Fruit fly (Drosophila melanogaster) whole organism, embryonic: Measurements from ENCODE around the gene flfl.

Experiments used
- Adf1 ChIP-seq: fragments of 200-800 bp; sonication (Bioruptor generic); IDR thresholded peaks from 2 replicates; pipeline ENCODE4 v1.3.6; 2022; ENCODE audit warnings: missing biosample characterization, missing genetic modification characterization
- Bgb ChIP-seq: fragments of 200-800 bp; sonication (Bioruptor generic); IDR thresholded peaks from 2 replicates; pipeline ENCODE4 v1.3.6; 2022; ENCODE audit warnings: missing biosample characterization, missing genetic modification characterization; ENCODE audit not compliant: partially characterized antibody
- Blimp-1 ChIP-seq: fragments of 200-800 bp; sonication (Bioruptor generic); optimal IDR thresholded peaks from 3 replicates; lab custom pipeline; 2018; ENCODE audit warnings: missing biosample characterization, missing genetic modification characterization, mild to moderate bottlenecking, moderate library complexity, missing genetic modification reagents
- CG10274 ChIP-seq: fragments of 200-800 bp; sonication (Bioruptor generic); optimal IDR thresholded peaks from 3 replicates; lab custom pipeline; 2017; ENCODE audit warnings: missing biosample characterization, mild to moderate bottlenecking, missing genetic modification characterization
- CG10565 ChIP-seq: fragments of 200-800 bp; sonication (Bioruptor generic); optimal IDR thresholded peaks from 3 replicates; lab custom pipeline; 2016; ENCODE audit warnings: missing biosample characterization, mild to moderate bottlenecking, missing genetic modification characterization
- CG11398 ChIP-seq: fragments of 200-800 bp; sonication (Bioruptor generic); optimal IDR thresholded peaks from 2 replicates; lab custom pipeline; 2016; ENCODE audit warnings: missing biosample characterization, missing genetic modification characterization
- CG12659 ChIP-seq: fragments of 200-800 bp; sonication (Bioruptor generic); optimal IDR thresholded peaks from 3 replicates; lab custom pipeline; 2017; ENCODE audit warnings: mild to moderate bottlenecking, missing biosample characterization, missing genetic modification reagents, missing genetic modification characterization
- CG12769 ChIP-seq: fragments of 200-800 bp; sonication (Bioruptor generic); optimal IDR thresholded peaks from 2 replicates; lab custom pipeline; 2019; ENCODE audit warnings: missing biosample characterization, mild to moderate bottlenecking, missing genetic modification characterization, moderate library complexity
- CG14860 ChIP-seq: fragments of 200-800 bp; sonication (Bioruptor generic); IDR thresholded peaks from 3 replicates; pipeline ENCODE4 v1.3.6; 2022; ENCODE audit warnings: missing biosample characterization, missing genetic modification characterization; ENCODE audit not compliant: partially characterized antibody
- CG1529 ChIP-seq: fragments of 200-800 bp; sonication (Bioruptor generic); optimal IDR thresholded peaks from 3 replicates; lab custom pipeline; 2018; ENCODE audit warnings: missing biosample characterization, missing genetic modification characterization
- CG17359 ChIP-seq: fragments of 200-800 bp; sonication (Bioruptor generic); optimal IDR thresholded peaks from 3 replicates; lab custom pipeline; 2018; ENCODE audit warnings: missing biosample characterization, mild to moderate bottlenecking, missing genetic modification characterization, moderate library complexity
- CG17568 ChIP-seq: fragments of 200-800 bp; sonication (Bioruptor generic); optimal IDR thresholded peaks from 2 replicates; lab custom pipeline; 2018; ENCODE audit warnings: missing biosample characterization, mild to moderate bottlenecking, missing genetic modification characterization, moderate library complexity
- CG17802 ChIP-seq: fragments of 200-800 bp; sonication (Bioruptor generic); optimal IDR thresholded peaks from 2 replicates; lab custom pipeline; 2018; ENCODE audit warnings: missing biosample characterization, mild to moderate bottlenecking, missing genetic modification characterization, moderate library complexity
- CG18619 ChIP-seq: fragments of 200-800 bp; sonication (Bioruptor generic); optimal IDR thresholded peaks from 3 replicates; lab custom pipeline; 2017; ENCODE audit warnings: missing biosample characterization, mild to moderate bottlenecking, missing genetic modification characterization
- CG3065 ChIP-seq: fragments of 200-800 bp; sonication (Bioruptor generic); optimal IDR thresholded peaks from 2 replicates; lab custom pipeline; 2016; ENCODE audit warnings: missing biosample characterization, missing genetic modification characterization
- CG4424 ChIP-seq: fragments of 200-800 bp; sonication (Bioruptor generic); optimal IDR thresholded peaks from 3 replicates; lab custom pipeline; 2016; ENCODE audit warnings: missing biosample characterization, missing genetic modification characterization
- CG6683 ChIP-seq: fragments of 200-800 bp; sonication (Bioruptor generic); optimal IDR thresholded peaks from 2 replicates; lab custom pipeline; 2017; ENCODE audit warnings: missing biosample characterization, mild to moderate bottlenecking, missing genetic modification characterization, missing genetic modification reagents
- CG7372 ChIP-seq: fragments of 200-800 bp; sonication (Bioruptor generic); IDR thresholded peaks from 2 replicates; pipeline ENCODE4 v1.3.6; 2022; ENCODE audit warnings: missing biosample characterization, missing genetic modification characterization
- CG8089 ChIP-seq: fragments of 200-800 bp; sonication (Bioruptor generic); optimal IDR thresholded peaks from 3 replicates; lab custom pipeline; 2016; ENCODE audit warnings: missing biosample characterization, missing genetic modification characterization
- Doc3 ChIP-seq: fragments of 200-800 bp; sonication (Bioruptor generic); IDR thresholded peaks from 3 replicates; pipeline ENCODE4 v1.3.6; 2022; ENCODE audit warnings: missing biosample characterization, missing genetic modification characterization; ENCODE audit not compliant: partially characterized antibody
- Eip74EF ChIP-seq, 2 experiments: fragments of 200-800 bp in 1 of 2; fragments of >200 bp in 1 of 2; sonication (Bioruptor generic) in 1 of 2; optimal IDR thresholded peaks; 2 replicates each; lab custom pipeline; 2017 to 2019; ENCODE audit warnings: missing biosample characterization in 2 of 2, missing genetic modification characterization in 2 of 2, mild to moderate bottlenecking in 1 of 2, moderate library complexity in 1 of 2
- GATAe ChIP-seq: fragments of 200-800 bp; sonication (Bioruptor generic); conservative IDR thresholded peaks from 2 replicates; pipeline ENCODE4 v1.3.6; 2022; ENCODE audit warnings: missing biosample characterization, missing genetic modification characterization
- HLH4C ChIP-seq: fragments of 200-800 bp; sonication (Bioruptor generic); IDR thresholded peaks from 3 replicates; pipeline ENCODE4 v1.3.6; 2022; ENCODE audit warnings: missing biosample characterization, missing genetic modification characterization; ENCODE audit not compliant: partially characterized antibody
- Hr78 ChIP-seq, 2 experiments: fragments of 200-800 bp in 1 of 2; fragments of >200 bp in 1 of 2; sonication (Bioruptor generic) in 1 of 2; optimal IDR thresholded peaks; 2 replicates each; lab custom pipeline; 2017 to 2019; ENCODE audit warnings: missing biosample characterization in 2 of 2, missing genetic modification characterization in 2 of 2, mild to moderate bottlenecking in 1 of 2, moderate library complexity in 1 of 2
- Med ChIP-seq: fragments of 200-800 bp; sonication (Bioruptor generic); peaks from one replicate; lab custom pipeline; 2016; ENCODE audit warnings: missing biosample characterization, missing genetic modification characterization, mild to moderate bottlenecking, inconsistent platforms, moderate library complexity
- Pdp1 ChIP-seq, 2 experiments: fragments of 200-800 bp; sonication (Bioruptor generic); optimal IDR thresholded peaks; 3 replicates each; lab custom pipeline; 2016; ENCODE audit warnings: missing biosample characterization in 2 of 2, missing genetic modification characterization in 2 of 2, mild to moderate bottlenecking in 1 of 2, moderate library complexity in 1 of 2
- Side ChIP-seq: fragments of 200-800 bp; sonication (Bioruptor generic); optimal IDR thresholded peaks from 2 replicates; lab custom pipeline; 2016; ENCODE audit warnings: missing biosample characterization, missing genetic modification characterization
- Stat92E ChIP-seq, 3 experiments: fragments of >200 bp in 2 of 3; fragments of 200-800 bp in 1 of 3; sonication (Bioruptor generic) in 1 of 3; optimal IDR thresholded peaks; 2 replicates each; lab custom pipeline; 2017 to 2019; ENCODE audit warnings: missing biosample characterization in 3 of 3, missing genetic modification characterization in 3 of 3, mild to moderate bottlenecking in 1 of 3, moderate library complexity in 1 of 3
- TFAM ChIP-seq: fragments of 200-800 bp; sonication (Bioruptor generic); optimal IDR thresholded peaks from 2 replicates; lab custom pipeline; 2017; ENCODE audit warnings: missing biosample characterization, missing genetic modification characterization, inconsistent platforms
- Vsx1 ChIP-seq: fragments of 200-800 bp; sonication (Bioruptor generic); optimal IDR thresholded peaks from 2 replicates; lab custom pipeline; 2017; ENCODE audit warnings: missing biosample characterization, mild to moderate bottlenecking, missing genetic modification characterization, missing genetic modification reagents
- Xrp1 ChIP-seq: fragments of 200-800 bp; sonication (Bioruptor generic); IDR thresholded peaks from 2 replicates; pipeline ENCODE4 v1.3.6; 2022; ENCODE audit warnings: missing biosample characterization, missing genetic modification characterization
- abd-A ChIP-seq: fragments of 200-800 bp; sonication (Bioruptor generic); optimal IDR thresholded peaks from 3 replicates; lab custom pipeline; 2019; ENCODE audit warnings: missing biosample characterization, mild to moderate bottlenecking, missing genetic modification characterization, moderate library complexity
- ac ChIP-seq: fragments of 200-800 bp; sonication (Bioruptor generic); optimal IDR thresholded peaks from 3 replicates; lab custom pipeline; 2017; ENCODE audit warnings: missing biosample characterization, mild to moderate bottlenecking, missing genetic modification characterization
- eve ChIP-seq, 2 experiments: fragments of >200 bp; optimal IDR thresholded peaks; 2 replicates each; lab custom pipeline; 2017; ENCODE audit warnings: missing biosample characterization in 2 of 2, missing genetic modification characterization in 2 of 2
- grn ChIP-seq: fragments of 200-800 bp; sonication (Bioruptor generic); optimal IDR thresholded peaks from 3 replicates; lab custom pipeline; 2017; ENCODE audit warnings: missing biosample characterization, missing genetic modification characterization
- her ChIP-seq: fragments of 200-800 bp; sonication (Bioruptor generic); optimal IDR thresholded peaks from 2 replicates; lab custom pipeline; 2016; ENCODE audit warnings: missing biosample characterization, missing genetic modification characterization
- kni ChIP-seq: fragments of 200-800 bp; sonication (Bioruptor generic); optimal IDR thresholded peaks from 3 replicates; lab custom pipeline; 2017; ENCODE audit warnings: mild to moderate bottlenecking, missing biosample characterization, missing genetic modification reagents, missing genetic modification characterization
- oc ChIP-seq: fragments of 200-800 bp; sonication (Bioruptor generic); optimal IDR thresholded peaks from 2 replicates; lab custom pipeline; 2018; ENCODE audit warnings: missing biosample characterization, mild to moderate bottlenecking, missing genetic modification characterization, moderate library complexity
- pros ChIP-seq: fragments of 200-800 bp; sonication (Bioruptor generic); optimal IDR thresholded peaks from 3 replicates; lab custom pipeline; 2019; ENCODE audit warnings: missing biosample characterization, mild to moderate bottlenecking, missing genetic modification characterization, moderate library complexity
- sd ChIP-seq: fragments of 200-800 bp; sonication (Bioruptor generic); optimal IDR thresholded peaks from 3 replicates; lab custom pipeline; 2018; ENCODE audit warnings: missing biosample characterization, mild to moderate bottlenecking, missing genetic modification characterization, moderate library complexity
- shn ChIP-seq: fragments of 200-800 bp; sonication (Bioruptor generic); optimal IDR thresholded peaks from 3 replicates; lab custom pipeline; 2016; ENCODE audit warnings: missing biosample characterization, missing genetic modification characterization
- tgo ChIP-seq: fragments of 200-800 bp; sonication (Bioruptor generic); IDR thresholded peaks from 3 replicates; pipeline ENCODE4 v1.3.6; 2022; ENCODE audit warnings: missing biosample characterization, missing genetic modification characterization
- wor ChIP-seq: fragments of 200-800 bp; sonication (Bioruptor generic); IDR thresholded peaks from 2 replicates; pipeline ENCODE4 v1.3.6; 2022; ENCODE audit warnings: missing biosample characterization, missing genetic modification characterization
- yki ChIP-seq: fragments of >200 bp; optimal IDR thresholded peaks from 3 replicates; lab custom pipeline; 2018
- z ChIP-seq: fragments of 200-800 bp; sonication (Bioruptor generic); IDR thresholded peaks from 3 replicates; pipeline ENCODE4 v1.3.6; 2022; ENCODE audit warnings: missing biosample characterization, missing genetic modification characterization
- zfh1 ChIP-seq: fragments of 200-800 bp; sonication (Bioruptor generic); IDR thresholded peaks from 3 replicates; pipeline ENCODE4 v1.3.6; 2022; ENCODE audit warnings: missing biosample characterization, missing genetic modification characterization

Gene flfl

dm6 chr3R:13721998-13722397 is 38.3 kb downstream of the flfl start:
- TF ChIP-seq Pdp1 (GFP tag; optimal IDR thresholded peaks at IDR 0.05; lab: Kevin White, UChicago) (peak in 1 of 2 experiments; percentile 91), GATAe (GFP tag; lab: Robert Waterston, UW) (no peak)

- no peak for TF ChIP-seq CG11398 (GFP tag; lab: Kevin White, UChicago)
- TF ChIP-seq zfh1, result no peak
- no peak for TF ChIP-seq Xrp1 (GFP tag; lab: Robert Waterston, UW)
- TF ChIP-seq HLH4C (GFP tag; lab: Robert Waterston, UW), result no peak
- TF ChIP-seq CG17802 (tag; lab: Kevin White, UChicago), result no peak
- no peak for TF ChIP-seq eve (GFP tag; optimal IDR thresholded peaks at IDR 0.05; lab: Kevin White, UChicago)
- no peak for TF ChIP-seq CG8089 (GFP tag; lab: Kevin White, UChicago)
- no peak for TF ChIP-seq CG17359
- no peak for TF ChIP-seq CG10565 (GFP tag; lab: Kevin White, UChicago)
- no peak for TF ChIP-seq CG1529 (GFP tag; lab: Kevin White, UChicago)
- TF ChIP-seq, all 482 proteins: peak for 0
These were observed 38.7 kb downstream of the flfl start for dm6 chr3R:13722451-13722850.

dm6 chr3R:13724029-13724638 is 40.4 kb downstream of the flfl start:
- TF ChIP-seq CG17568 (GFP tag; lab: Kevin White, UChicago), result no peak
- TF ChIP-seq CG7372, result no peak
- TF ChIP-seq Eip74EF (GFP tag; optimal IDR thresholded peaks at IDR 0.05; lab: Kevin White, UChicago), result no peak
- TF ChIP-seq Bgb (GFP tag; lab: Robert Waterston, UW), result no peak
- peak; percentile 46 for TF ChIP-seq ac (GFP tag; lab: Kevin White, UChicago)
- TF ChIP-seq wor (GFP tag; lab: Robert Waterston, UW), result no peak
- peak; percentile 34 for TF ChIP-seq Blimp-1 (GFP tag; lab: Kevin White, UChicago)
- TF ChIP-seq CG4424 (GFP tag; lab: Kevin White, UChicago), result no peak
- TF ChIP-seq CG10274 (GFP tag; lab: Kevin White, UChicago), result no peak
- TF ChIP-seq oc (tag; lab: Kevin White, UChicago), result peak; percentile 78
- no peak for TF ChIP-seq Side
- no peak for TF ChIP-seq z (GFP tag; lab: Robert Waterston, UW)
- TF ChIP-seq CG18619 (GFP tag; lab: Kevin White, UChicago), result no peak
- no peak for TF ChIP-seq CG14860 (GFP tag; lab: Robert Waterston, UW)
- TF ChIP-seq abd-A (tag; lab: Kevin White, UChicago), result peak; percentile 70
- no peak for TF ChIP-seq CG12659
- peak; percentile 13 for TF ChIP-seq sd (tag; lab: Kevin White, UChicago)
- TF ChIP-seq TFAM (GFP tag; lab: Kevin White, UChicago), result no peak
- peak; percentile 12 for TF ChIP-seq Med (GFP tag; lab: Kevin White, UChicago)
- no peak for TF ChIP-seq tgo (GFP tag; lab: Robert Waterston, UW)
- no peak for TF ChIP-seq her (GFP tag; lab: Kevin White, UChicago)
- TF ChIP-seq Stat92E (GFP tag; optimal IDR thresholded peaks at IDR 0.05; lab: Kevin White, UChicago), result no peak
- peak; percentile 6 for TF ChIP-seq CG12769 (tag; lab: Kevin White, UChicago)
- TF ChIP-seq CG6683, result no peak
- peak; percentile 67 for TF ChIP-seq kni
- TF ChIP-seq shn (GFP tag; lab: Kevin White, UChicago), result no peak
- peak; percentile 98 for TF ChIP-seq pros (GFP tag; lab: Kevin White, UChicago)
- TF ChIP-seq Hr78 (GFP tag; optimal IDR thresholded peaks at IDR 0.05; lab: Kevin White, UChicago), result peak in 1 of 2 experiments; percentile 51
- peak; percentile 79 for TF ChIP-seq grn (GFP tag; lab: Kevin White, UChicago)
- TF ChIP-seq Vsx1 (GFP tag; lab: Kevin White, UChicago), result peak; percentile 25
- no peak for TF ChIP-seq Doc3 (GFP tag; lab: Robert Waterston, UW)
- no peak for TF ChIP-seq yki
- TF ChIP-seq CG3065 (GFP tag; lab: Kevin White, UChicago), result no peak
- no peak for TF ChIP-seq Adf1
